Fruit fly (Drosophila melanogaster) whole organism, embryonic: ENCODE data around the gene CG1143.

Experiments
- Asciz ChIP-seq: fragments of 200-800 bp; sonication (Bioruptor generic); optimal IDR thresholded peaks from 2 replicates; lab custom pipeline; 2017; ENCODE audit warnings: missing biosample characterization, mild to moderate bottlenecking, missing genetic modification characterization, missing genetic modification reagents
- CG10959 ChIP-seq: fragments of 200-800 bp; sonication (Bioruptor generic); IDR thresholded peaks from 2 replicates; pipeline ENCODE4 v1.3.6; 2022; ENCODE audit warnings: missing biosample characterization, missing genetic modification characterization
- CG11085 ChIP-seq: fragments of 200-800 bp; sonication (Bioruptor generic); IDR thresholded peaks from 2 replicates; pipeline ENCODE4 v1.3.6; 2022; ENCODE audit warnings: missing biosample characterization, missing genetic modification characterization
- CG13894 ChIP-seq: fragments of 200-800 bp; sonication (Bioruptor generic); optimal IDR thresholded peaks from 3 replicates; lab custom pipeline; 2018; ENCODE audit warnings: missing biosample characterization, mild to moderate bottlenecking, missing genetic modification characterization, moderate library complexity
- CG17385 ChIP-seq: fragments of 200-800 bp; sonication (Bioruptor generic); optimal IDR thresholded peaks from 3 replicates; lab custom pipeline; 2018; ENCODE audit warnings: missing biosample characterization, mild to moderate bottlenecking, missing genetic modification characterization
- CG17612 ChIP-seq: fragments of 200-800 bp; sonication (Bioruptor generic); IDR thresholded peaks from 2 replicates; pipeline ENCODE4 v1.3.6; 2022; ENCODE audit warnings: missing biosample characterization, missing genetic modification characterization
- CG1832 ChIP-seq: fragments of 200-800 bp; sonication (Bioruptor generic); optimal IDR thresholded peaks from 2 replicates; lab custom pipeline; 2017; ENCODE audit warnings: missing biosample characterization, mild to moderate bottlenecking, missing genetic modification characterization, inconsistent platforms
- CG18476 ChIP-seq: fragments of 200-800 bp; sonication (Bioruptor generic); optimal IDR thresholded peaks from 2 replicates; lab custom pipeline; 2016; ENCODE audit warnings: missing biosample characterization, mild to moderate bottlenecking, missing genetic modification characterization
- CG2116 ChIP-seq: fragments of 200-800 bp; sonication (Bioruptor generic); optimal IDR thresholded peaks from 3 replicates; lab custom pipeline; 2018; ENCODE audit warnings: missing biosample characterization, mild to moderate bottlenecking, missing genetic modification characterization
- CG2202 ChIP-seq: fragments of 200-800 bp; sonication (Bioruptor generic); optimal IDR thresholded peaks from 2 replicates; lab custom pipeline; 2018; ENCODE audit warnings: missing biosample characterization, mild to moderate bottlenecking, missing genetic modification characterization
- CG2889 ChIP-seq: fragments of 200-800 bp; sonication (Bioruptor generic); IDR thresholded peaks from 3 replicates; pipeline ENCODE4 v1.3.6; 2022; ENCODE audit warnings: missing biosample characterization, missing genetic modification characterization
- CG30020 ChIP-seq: fragments of 200-800 bp; optimal IDR thresholded peaks from 2 replicates; lab custom pipeline; 2019; ENCODE audit warnings: missing biosample characterization, mild to moderate bottlenecking, missing genetic modification characterization, moderate library complexity
- CG31365 ChIP-seq: fragments of 200-800 bp; sonication (Bioruptor generic); optimal IDR thresholded peaks from 2 replicates; lab custom pipeline; 2018; ENCODE audit warnings: missing biosample characterization, mild to moderate bottlenecking, missing genetic modification characterization
- CG3281 ChIP-seq: fragments of 200-800 bp; sonication (Bioruptor generic); optimal IDR thresholded peaks from 3 replicates; lab custom pipeline; 2017; ENCODE audit warnings: missing biosample characterization, mild to moderate bottlenecking, missing genetic modification characterization
- CG4360 ChIP-seq: fragments of 200-800 bp; sonication (Bioruptor generic); IDR thresholded peaks from 2 replicates; pipeline ENCODE4 v1.3.6; 2022; ENCODE audit warnings: missing biosample characterization, missing genetic modification characterization
- CG4617 ChIP-seq: fragments of 200-800 bp; sonication (Bioruptor generic); optimal IDR thresholded peaks from 3 replicates; lab custom pipeline; 2016; ENCODE audit warnings: missing biosample characterization, missing genetic modification characterization, borderline replicate concordance
- CG5180 ChIP-seq: fragments of 200-800 bp; sonication (Bioruptor generic); optimal IDR thresholded peaks from 3 replicates; lab custom pipeline; 2017; ENCODE audit warnings: missing biosample characterization, missing genetic modification characterization, mild to moderate bottlenecking, moderate library complexity, missing genetic modification reagents
- CG6683 ChIP-seq: fragments of 200-800 bp; sonication (Bioruptor generic); optimal IDR thresholded peaks from 2 replicates; lab custom pipeline; 2017; ENCODE audit warnings: missing biosample characterization, mild to moderate bottlenecking, missing genetic modification characterization, missing genetic modification reagents
- CG8765 ChIP-seq: fragments of 200-800 bp; sonication (Bioruptor generic); IDR thresholded peaks from 2 replicates; pipeline ENCODE4 v1.3.6; 2022; ENCODE audit warnings: missing biosample characterization, missing genetic modification characterization
- Dip3 ChIP-seq: fragments of 200-800 bp; sonication (Bioruptor generic); optimal IDR thresholded peaks from 3 replicates; lab custom pipeline; 2016; ENCODE audit warnings: missing biosample characterization, missing genetic modification characterization
- E2f2 ChIP-seq: fragments of 200-800 bp; sonication (Bioruptor generic); IDR thresholded peaks from 2 replicates; pipeline ENCODE4 v1.3.6; 2022; ENCODE audit warnings: missing biosample characterization, missing genetic modification characterization
- Fer3 ChIP-seq: fragments of 200-800 bp; sonication (Bioruptor generic); optimal IDR thresholded peaks from 2 replicates; lab custom pipeline; 2018; ENCODE audit warnings: missing biosample characterization, mild to moderate bottlenecking, missing genetic modification characterization, moderate library complexity
- Lpt ChIP-seq: fragments of >200 bp; optimal IDR thresholded peaks from 2 replicates; lab custom pipeline; 2018; ENCODE audit warnings: missing biosample characterization, missing genetic modification characterization
- NC2β ChIP-seq: fragments of 200-800 bp; sonication (Bioruptor generic); optimal IDR thresholded peaks from 2 replicates; lab custom pipeline; 2016; ENCODE audit warnings: missing biosample characterization, missing genetic modification characterization
- NK7.1 ChIP-seq: fragments of 200-800 bp; sonication (Bioruptor generic); optimal IDR thresholded peaks from 3 replicates; lab custom pipeline; 2016; ENCODE audit warnings: missing biosample characterization, missing genetic modification characterization
- NfI ChIP-seq: fragments of 200-800 bp; sonication (Bioruptor generic); optimal IDR thresholded peaks from 3 replicates; lab custom pipeline; 2018; ENCODE audit warnings: missing biosample characterization, mild to moderate bottlenecking, missing genetic modification characterization, moderate library complexity
- Pdp1 ChIP-seq, 2 experiments: fragments of 200-800 bp; sonication (Bioruptor generic); optimal IDR thresholded peaks; 3 replicates each; lab custom pipeline; 2016; ENCODE audit warnings: missing biosample characterization in 2 of 2, missing genetic modification characterization in 2 of 2, mild to moderate bottlenecking in 1 of 2, moderate library complexity in 1 of 2
- Taf1 ChIP-seq: fragments of 200-800 bp; sonication (Bioruptor generic); IDR thresholded peaks from 2 replicates; pipeline ENCODE4 v1.3.6; 2022; ENCODE audit warnings: missing biosample characterization, missing genetic modification characterization
- al ChIP-seq: fragments of 200-800 bp; sonication (Bioruptor generic); IDR thresholded peaks from 2 replicates; pipeline ENCODE4 v1.3.6; 2022; ENCODE audit warnings: missing biosample characterization, missing genetic modification characterization
- ara ChIP-seq: fragments of 200-800 bp; sonication (Bioruptor generic); IDR thresholded peaks from 2 replicates; pipeline ENCODE4 v1.3.6; 2022; ENCODE audit warnings: missing biosample characterization, missing genetic modification characterization
- bowl ChIP-seq: fragments of 200-800 bp; sonication (Bioruptor generic); IDR thresholded peaks from 2 replicates; pipeline ENCODE4 v1.3.6; 2022; ENCODE audit warnings: missing biosample characterization, missing genetic modification characterization
- chm ChIP-seq: fragments of 200-800 bp; sonication (Bioruptor generic); IDR thresholded peaks from 2 replicates; pipeline ENCODE4 v1.3.6; 2022; ENCODE audit warnings: missing biosample characterization, missing genetic modification characterization
- corto ChIP-seq: fragments of 200-800 bp; sonication (Bioruptor generic); optimal IDR thresholded peaks from 2 replicates; lab custom pipeline; 2016; ENCODE audit warnings: missing biosample characterization, mild to moderate bottlenecking, missing genetic modification characterization, moderate library complexity
- dm ChIP-seq: fragments of 200-800 bp; sonication (Bioruptor generic); optimal IDR thresholded peaks from 3 replicates; lab custom pipeline; 2016; ENCODE audit warnings: missing biosample characterization, missing genetic modification characterization
- dpn ChIP-seq, 2 experiments: fragments of 200-800 bp; sonication (Bioruptor generic); optimal IDR thresholded peaks; 3 replicates each; lab custom pipeline; 2016; ENCODE audit warnings: missing biosample characterization in 2 of 2, missing genetic modification characterization in 2 of 2
- esg ChIP-seq: fragments of 200-800 bp; sonication (Bioruptor generic); conservative IDR thresholded peaks from 2 replicates; pipeline ENCODE4 v1.3.6; 2022; ENCODE audit warnings: missing biosample characterization, missing genetic modification characterization
- luna ChIP-seq: fragments of 200-800 bp; sonication (Bioruptor generic); optimal IDR thresholded peaks from 2 replicates; lab custom pipeline; 2016; ENCODE audit warnings: missing biosample characterization, missing genetic modification characterization
- otp ChIP-seq: fragments of 200-800 bp; sonication (Bioruptor generic); IDR thresholded peaks from 3 replicates; pipeline ENCODE4, ENCODE4 v1.3.6; 2022; ENCODE audit warnings: missing biosample characterization, missing genetic modification characterization
- peb ChIP-seq: fragments of 200-800 bp; sonication (Bioruptor generic); IDR thresholded peaks from 2 replicates; pipeline ENCODE4 v1.3.6; 2022; ENCODE audit warnings: missing biosample characterization, missing genetic modification characterization
- pros ChIP-seq: fragments of 200-800 bp; sonication (Bioruptor generic); optimal IDR thresholded peaks from 3 replicates; lab custom pipeline; 2019; ENCODE audit warnings: missing biosample characterization, mild to moderate bottlenecking, missing genetic modification characterization, moderate library complexity
- repo ChIP-seq: fragments of 200-800 bp; sonication (Bioruptor generic); optimal IDR thresholded peaks from 2 replicates; lab custom pipeline; 2016; ENCODE audit warnings: missing biosample characterization, missing genetic modification characterization
- sens ChIP-seq: fragments of 200-800 bp; sonication (Bioruptor generic); peaks from one replicate; lab custom pipeline; 2016; ENCODE audit warnings: missing biosample characterization, missing genetic modification characterization
- sens-2 ChIP-seq: fragments of 200-800 bp; sonication (Bioruptor generic); IDR thresholded peaks from 2 replicates; pipeline ENCODE4 v1.3.6; 2022; ENCODE audit warnings: missing biosample characterization, missing genetic modification characterization
- shn ChIP-seq: fragments of 200-800 bp; sonication (Bioruptor generic); optimal IDR thresholded peaks from 3 replicates; lab custom pipeline; 2016; ENCODE audit warnings: missing biosample characterization, missing genetic modification characterization
- sisA ChIP-seq: fragments of 200-800 bp; sonication (Bioruptor generic); IDR thresholded peaks from 2 replicates; pipeline ENCODE4 v1.3.6; 2022; ENCODE audit warnings: missing biosample characterization, missing genetic modification characterization
- stwl ChIP-seq: fragments of 200-800 bp; sonication (Bioruptor generic); optimal IDR thresholded peaks from 3 replicates; lab custom pipeline; 2018; ENCODE audit warnings: missing biosample characterization, mild to moderate bottlenecking, missing genetic modification characterization, moderate library complexity
- tap ChIP-seq: fragments of 200-800 bp; optimal IDR thresholded peaks from 3 replicates; lab custom pipeline; 2019; ENCODE audit warnings: missing biosample characterization, mild to moderate bottlenecking, missing genetic modification characterization, moderate library complexity
- trem ChIP-seq: fragments of 200-800 bp; optimal IDR thresholded peaks from 3 replicates; lab custom pipeline; 2019; ENCODE audit warnings: missing biosample characterization, mild to moderate bottlenecking, missing genetic modification characterization, moderate library complexity
- vvl ChIP-seq: fragments of 200-800 bp; sonication (Bioruptor generic); IDR thresholded peaks from 2 replicates; pipeline ENCODE4 v1.3.6; 2022; ENCODE audit warnings: missing biosample characterization, missing genetic modification characterization

The CG1143 gene

dm6 chr3L:2634929-2635799 lies 10.0 kb upstream of the CG1143 start (continued):
- peak; percentile 66 for TF ChIP-seq tap (tag; lab: Kevin White, UChicago)
- peak; percentile 35 to 84 for TF ChIP-seq dpn (GFP tag; optimal IDR thresholded peaks at IDR 0.05; lab: Kevin White, UChicago)
- peak; percentile 75 for TF ChIP-seq ara (GFP tag; lab: Robert Waterston, UW)
- peak; percentile 82 for TF ChIP-seq E2f2 (GFP tag; lab: Robert Waterston, UW)
- peak; percentile 51; the same call in 1 of the 2 replicates for TF ChIP-seq peb (GFP tag; lab: Robert Waterston, UW)
- peak; percentile 74 for TF ChIP-seq CG31365 (tag; lab: Kevin White, UChicago)
- TF ChIP-seq CG2889 (GFP tag; lab: Robert Waterston, UW), result no peak
- TF ChIP-seq Dip3 (GFP tag; lab: Kevin White, UChicago), result peak; percentile 70
- peak; percentile 95 for TF ChIP-seq stwl (tag; lab: Kevin White, UChicago)
- TF ChIP-seq CG4617 (GFP tag; lab: Kevin White, UChicago), result peak; percentile 52
- peak; percentile 36; the same call in 1 of the 2 replicates for TF ChIP-seq CG8765 (GFP tag; lab: Robert Waterston, UW)
- TF ChIP-seq NC2β (GFP tag; lab: Kevin White, UChicago), result peak; percentile 88
- TF ChIP-seq CG30020, result peak; percentile 61
- TF ChIP-seq esg (GFP tag; lab: Robert Waterston, UW), result no peak
- 0 out of 2 replicates have a peak, but pooled peaks have one; percentile 48 for TF ChIP-seq CG17612 (GFP tag; lab: Robert Waterston, UW)
- TF ChIP-seq CG3281, result peak; percentile 91
- peak; percentile 44; the same call in 1 of the 2 replicates for TF ChIP-seq CG4360 (GFP tag; lab: Robert Waterston, UW)
- peak; percentile 80 for TF ChIP-seq CG5180 (GFP tag; lab: Kevin White, UChicago)
- peak; percentile 61 for TF ChIP-seq CG18476 (GFP tag; lab: Kevin White, UChicago)
- TF ChIP-seq corto, result peak; percentile 82
- TF ChIP-seq chm, result peak; percentile 94
- peak; percentile 79 for TF ChIP-seq CG11085 (GFP tag; lab: Robert Waterston, UW)
- peak; percentile 92 for TF ChIP-seq NfI (GFP tag; lab: Kevin White, UChicago)
- peak; percentile 74 for TF ChIP-seq Asciz (GFP tag; lab: Kevin White, UChicago)
- TF ChIP-seq CG6683 (GFP tag; lab: Kevin White, UChicago), result peak; percentile 78
- TF ChIP-seq al (GFP tag; lab: Robert Waterston, UW), result peak; percentile 62; the same call in 1 of the 2 replicates
- peak; percentile 77 for TF ChIP-seq trem (tag; lab: Kevin White, UChicago)
- TF ChIP-seq sens, result peak; percentile 95
- peak; percentile 75 for TF ChIP-seq CG2202 (tag; lab: Kevin White, UChicago)
- TF ChIP-seq pros (GFP tag; lab: Kevin White, UChicago), result peak; percentile 66
- peak; percentile 76 for TF ChIP-seq NK7.1 (GFP tag; lab: Kevin White, UChicago)
- TF ChIP-seq vvl (GFP tag; lab: Robert Waterston, UW), result peak; percentile 96
- no peak for TF ChIP-seq Lpt (GFP tag; lab: Kevin White, UChicago)
- TF ChIP-seq sens-2 (GFP tag; lab: Robert Waterston, UW), result peak; percentile 84
- peak; percentile 94 for TF ChIP-seq CG17385 (GFP tag; lab: Kevin White, UChicago)
- TF ChIP-seq repo (GFP tag; lab: Kevin White, UChicago), result peak; percentile 76
- no peak; the same call in 1 of the 2 replicates for TF ChIP-seq Taf1 (GFP tag; lab: Robert Waterston, UW)
- no peak; the same call in 1 of the 2 replicates for TF ChIP-seq bowl
- TF ChIP-seq otp, result peak; percentile 91
- peak; percentile 79 to 84 for TF ChIP-seq Pdp1 (GFP tag; optimal IDR thresholded peaks at IDR 0.05; lab: Kevin White, UChicago)
- TF ChIP-seq sisA (GFP tag; lab: Robert Waterston, UW), result no peak
- TF ChIP-seq dm, result peak; percentile 93
- TF ChIP-seq CG10959 (GFP tag; lab: Robert Waterston, UW), result 0 out of 2 replicates have a peak, but pooled peaks have one; percentile 14
- peak; percentile 68 for TF ChIP-seq shn
- peak; percentile 81 for TF ChIP-seq Fer3 (tag; lab: Kevin White, UChicago)
- TF ChIP-seq luna, result peak; percentile 62
- peak; percentile 42 for TF ChIP-seq CG1832 (GFP tag; lab: Kevin White, UChicago)
- TF ChIP-seq CG13894, result peak; percentile 55
- peak; percentile 100 for TF ChIP-seq CG2116 (GFP tag; lab: Kevin White, UChicago)
